Fruit fly (Drosophila melanogaster) whole organism, prepupa: ENCODE measurements around the gene Nufip.

Source experiments
- Blimp-1 ChIP-seq: fragments of 200-800 bp; sonication (Bioruptor generic); optimal IDR thresholded peaks from 3 replicates; lab custom pipeline; 2017; ENCODE audit warnings: missing biosample characterization, missing genetic modification characterization, mild to moderate bottlenecking, moderate library complexity, missing genetic modification reagents
- CG10631 ChIP-seq: fragments of 200-800 bp; sonication (Bioruptor generic); optimal IDR thresholded peaks from 2 replicates; lab custom pipeline; 2016; ENCODE audit warnings: missing biosample characterization, missing genetic modification characterization
- CG11762 ChIP-seq: fragments of 200-800 bp; sonication (Bioruptor generic); optimal IDR thresholded peaks from 3 replicates; lab custom pipeline; 2016; ENCODE audit warnings: missing biosample characterization, missing genetic modification characterization; ENCODE audit not compliant: insufficient read depth
- CG11902 ChIP-seq: fragments of 200-800 bp; sonication (Bioruptor generic); optimal IDR thresholded peaks from 3 replicates; lab custom pipeline; 2016; ENCODE audit warnings: missing biosample characterization, missing genetic modification characterization
- CG16779 ChIP-seq: fragments of 200-800 bp; sonication (Bioruptor generic); optimal IDR thresholded peaks from 3 replicates; lab custom pipeline; 2017; ENCODE audit warnings: missing biosample characterization, mild to moderate bottlenecking, missing genetic modification characterization
- CG3032 ChIP-seq: fragments of 200-800 bp; optimal IDR thresholded peaks from 2 replicates; lab custom pipeline; 2019; ENCODE audit warnings: missing biosample characterization, mild to moderate bottlenecking, missing genetic modification characterization, moderate library complexity
- CG31627 ChIP-seq: fragments of 200-800 bp; sonication (Bioruptor generic); optimal IDR thresholded peaks from 3 replicates; lab custom pipeline; 2016; ENCODE audit warnings: missing biosample characterization, missing genetic modification characterization
- CG32006 ChIP-seq: fragments of 200-800 bp; sonication (Bioruptor generic); optimal IDR thresholded peaks from 3 replicates; lab custom pipeline; 2017; ENCODE audit warnings: missing biosample characterization, mild to moderate bottlenecking, missing genetic modification characterization
- CG34406 ChIP-seq: fragments of 200-800 bp; sonication (Bioruptor generic); optimal IDR thresholded peaks from 3 replicates; lab custom pipeline; 2016; ENCODE audit warnings: missing biosample characterization, missing genetic modification characterization
- CG3919 ChIP-seq: fragments of 200-800 bp; sonication (Bioruptor generic); optimal IDR thresholded peaks from 3 replicates; lab custom pipeline; 2016; ENCODE audit warnings: missing biosample characterization, missing genetic modification characterization
- CG4318 ChIP-seq: fragments of 200-800 bp; sonication (Bioruptor generic); optimal IDR thresholded peaks from 3 replicates; lab custom pipeline; 2017; ENCODE audit warnings: missing biosample characterization, mild to moderate bottlenecking, missing genetic modification characterization
- CG6276 ChIP-seq: fragments of 200-800 bp; sonication (Bioruptor generic); optimal IDR thresholded peaks from 2 replicates; lab custom pipeline; 2017; ENCODE audit warnings: missing biosample characterization, mild to moderate bottlenecking, missing genetic modification characterization
- CG6792 ChIP-seq: fragments of 200-800 bp; sonication (Bioruptor generic); optimal IDR thresholded peaks from 3 replicates; lab custom pipeline; 2016; ENCODE audit warnings: missing biosample characterization, missing genetic modification characterization
- CG6808 ChIP-seq: fragments of 200-800 bp; sonication (Bioruptor generic); optimal IDR thresholded peaks from 3 replicates; lab custom pipeline; 2017; ENCODE audit warnings: missing biosample characterization, missing genetic modification characterization, mild to moderate bottlenecking, moderate library complexity, missing genetic modification reagents
- CG6854 ChIP-seq: fragments of 200-800 bp; sonication (Bioruptor generic); optimal IDR thresholded peaks from 2 replicates; lab custom pipeline; 2017; ENCODE audit warnings: missing biosample characterization, mild to moderate bottlenecking, missing genetic modification characterization
- CG8119 ChIP-seq: fragments of 200-800 bp; sonication (Bioruptor generic); IDR thresholded peaks from 3 replicates; pipeline ENCODE4 v1.3.6; 2022; ENCODE audit warnings: missing biosample characterization, missing genetic modification characterization
- CG8319 ChIP-seq: fragments of 200-800 bp; sonication (Bioruptor generic); optimal IDR thresholded peaks from 3 replicates; lab custom pipeline; 2016; ENCODE audit warnings: missing biosample characterization, missing genetic modification characterization
- CG8632 ChIP-seq: fragments of 200-800 bp; sonication (Bioruptor generic); optimal IDR thresholded peaks from 3 replicates; lab custom pipeline; 2016; ENCODE audit warnings: missing biosample characterization, missing genetic modification characterization
- CG9139 ChIP-seq: fragments of 200-800 bp; sonication (Bioruptor generic); optimal IDR thresholded peaks from 3 replicates; lab custom pipeline; 2017; ENCODE audit warnings: missing biosample characterization, mild to moderate bottlenecking, missing genetic modification characterization
- Eip75B ChIP-seq: fragments of 200-800 bp; sonication (Bioruptor generic); optimal IDR thresholded peaks from 3 replicates; lab custom pipeline; 2016; ENCODE audit warnings: missing biosample characterization, missing genetic modification characterization
- Eip78C ChIP-seq: fragments of 200-800 bp; sonication (Bioruptor generic); peaks from one replicate; lab custom pipeline; 2016; ENCODE audit warnings: missing biosample characterization, missing genetic modification characterization
- Eip93F ChIP-seq: fragments of 200-800 bp; sonication (Bioruptor generic); optimal IDR thresholded peaks from 2 replicates; lab custom pipeline; 2016; ENCODE audit warnings: missing biosample characterization, mild to moderate bottlenecking, missing genetic modification characterization
- Gug ChIP-seq: fragments of 200-800 bp; sonication (Bioruptor generic); IDR thresholded peaks from 2 replicates; pipeline ENCODE4 v1.3.6; 2022; ENCODE audit warnings: missing biosample characterization, missing genetic modification characterization
- Hr38 ChIP-seq: sonication (Bioruptor generic); optimal IDR thresholded peaks from 2 replicates; lab custom pipeline; 2016; ENCODE audit warnings: missing biosample characterization, missing genetic modification characterization
- Hr39 ChIP-seq: fragments of 200-800 bp; sonication (Bioruptor generic); optimal IDR thresholded peaks from 2 replicates; lab custom pipeline; 2016; ENCODE audit warnings: missing biosample characterization, missing genetic modification characterization
- Hr4 ChIP-seq: fragments of 200-800 bp; sonication (Bioruptor generic); optimal IDR thresholded peaks from 3 replicates; lab custom pipeline; 2016; ENCODE audit warnings: missing biosample characterization, missing genetic modification characterization
- OdsH ChIP-seq: fragments of 200-800 bp; sonication (Bioruptor generic); optimal IDR thresholded peaks from 3 replicates; lab custom pipeline; 2016; ENCODE audit warnings: missing biosample characterization, missing genetic modification characterization
- Smox ChIP-seq: fragments of 200-800 bp; sonication (Bioruptor generic); optimal IDR thresholded peaks from 3 replicates; lab custom pipeline; 2016; ENCODE audit warnings: missing biosample characterization, missing genetic modification characterization
- Sox102F ChIP-seq: fragments of 200-800 bp; sonication (Bioruptor generic); optimal IDR thresholded peaks from 2 replicates; lab custom pipeline; 2016; ENCODE audit warnings: missing biosample characterization, mild to moderate bottlenecking, missing genetic modification characterization
- Sox14 ChIP-seq: fragments of 200-800 bp; sonication (Bioruptor generic); optimal IDR thresholded peaks from 3 replicates; lab custom pipeline; 2016; ENCODE audit warnings: missing biosample characterization, missing genetic modification characterization
- Sox15 ChIP-seq: fragments of 200-800 bp; sonication (Bioruptor generic); optimal IDR thresholded peaks from 3 replicates; lab custom pipeline; 2016; ENCODE audit warnings: missing biosample characterization, missing genetic modification characterization
- achi ChIP-seq: fragments of 200-800 bp; sonication (Bioruptor generic); optimal IDR thresholded peaks from 3 replicates; lab custom pipeline; 2016; ENCODE audit warnings: missing biosample characterization, missing genetic modification characterization
- acj6 ChIP-seq: fragments of 200-800 bp; sonication (Bioruptor generic); optimal IDR thresholded peaks from 3 replicates; lab custom pipeline; 2016; ENCODE audit warnings: missing biosample characterization, missing genetic modification characterization
- cyc ChIP-seq: fragments of 200-800 bp; sonication (Bioruptor generic); optimal IDR thresholded peaks from 3 replicates; lab custom pipeline; 2016; ENCODE audit warnings: missing biosample characterization, missing genetic modification characterization
- dac ChIP-seq: fragments of 200-800 bp; sonication (Bioruptor generic); optimal IDR thresholded peaks from 2 replicates; lab custom pipeline; 2017; ENCODE audit warnings: missing biosample characterization, mild to moderate bottlenecking, missing genetic modification characterization
- eg ChIP-seq: fragments of 200-800 bp; sonication (Bioruptor generic); IDR thresholded peaks from 3 replicates; pipeline ENCODE4 v1.3.6; 2022; ENCODE audit warnings: missing biosample characterization, missing genetic modification characterization
- esn ChIP-seq: fragments of 200-800 bp; sonication (Bioruptor generic); optimal IDR thresholded peaks from 2 replicates; lab custom pipeline; 2016; ENCODE audit warnings: missing biosample characterization, mild to moderate bottlenecking, missing genetic modification characterization, moderate library complexity
- fd59A ChIP-seq: fragments of 200-800 bp; sonication (Bioruptor generic); optimal IDR thresholded peaks from 2 replicates; lab custom pipeline; 2017; ENCODE audit warnings: missing biosample characterization, mild to moderate bottlenecking, missing genetic modification characterization, missing genetic modification reagents
- fkh ChIP-seq: fragments of 200-800 bp; sonication (Bioruptor generic); optimal IDR thresholded peaks from 3 replicates; lab custom pipeline; 2017; ENCODE audit warnings: missing biosample characterization, mild to moderate bottlenecking, missing genetic modification characterization, moderate library complexity
- lz ChIP-seq: fragments of 200-800 bp; sonication (Bioruptor generic); optimal IDR thresholded peaks from 3 replicates; lab custom pipeline; 2016; ENCODE audit warnings: missing biosample characterization, missing genetic modification characterization
- net ChIP-seq: fragments of 200-800 bp; sonication (Bioruptor generic); optimal IDR thresholded peaks from 3 replicates; lab custom pipeline; 2016; ENCODE audit warnings: missing biosample characterization, missing genetic modification characterization
- pdm3 ChIP-seq: fragments of 200-800 bp; sonication (Bioruptor generic); optimal IDR thresholded peaks from 3 replicates; lab custom pipeline; 2016; ENCODE audit warnings: missing biosample characterization, missing genetic modification characterization
- salr ChIP-seq, 2 experiments: fragments of 200-800 bp; sonication (Bioruptor generic); optimal IDR thresholded peaks; 3 replicates each; lab custom pipeline; 2016 to 2018; ENCODE audit warnings: missing biosample characterization in 2 of 2, missing genetic modification characterization in 2 of 2, mild to moderate bottlenecking in 1 of 2
- spab ChIP-seq: fragments of 200-800 bp; sonication (Bioruptor generic); optimal IDR thresholded peaks from 2 replicates; lab custom pipeline; 2017; ENCODE audit warnings: missing biosample characterization, mild to moderate bottlenecking, missing genetic modification characterization, missing genetic modification reagents
- ss ChIP-seq, 2 experiments: fragments of 200-800 bp; sonication (Bioruptor generic); optimal IDR thresholded peaks; 2 replicates in 1 of 2; 3 replicates in 1 of 2; lab custom pipeline; 2017 to 2018; ENCODE audit warnings: mild to moderate bottlenecking in 2 of 2, missing biosample characterization in 2 of 2, missing genetic modification characterization in 2 of 2, moderate library complexity in 1 of 2
- topi ChIP-seq: fragments of 200-800 bp; sonication (Bioruptor generic); optimal IDR thresholded peaks from 3 replicates; lab custom pipeline; 2016; ENCODE audit warnings: missing biosample characterization, missing genetic modification characterization
- vri ChIP-seq: fragments of 200-800 bp; sonication (Bioruptor generic); optimal IDR thresholded peaks from 3 replicates; lab custom pipeline; 2016; ENCODE audit warnings: missing biosample characterization, mild to moderate bottlenecking, missing genetic modification characterization

The Nufip gene

dm6 chr3L:18791232-18792008 lies 43.3 kb upstream of the Nufip start (continued):
- TF ChIP-seq CG10631 (peak; percentile 33), Sox15 (GFP tag; lab: Kevin White, UChicago) (no peak), eg (peak; percentile 75), Eip93F (GFP tag; lab: Kevin White, UChicago) (no peak), lz (no peak), CG4318 (GFP tag; lab: Kevin White, UChicago) (peak; percentile 7), CG11902 (GFP tag; lab: Kevin White, UChicago) (no peak), acj6 (no peak), fkh (GFP tag; lab: Kevin White, UChicago) (peak; percentile 68), Eip78C (GFP tag; lab: Kevin White, UChicago) (peak; percentile 76), Eip75B (GFP tag; lab: Kevin White, UChicago) (peak; percentile 14), CG34406 (GFP tag; lab: Kevin White, UChicago) (peak; percentile 9), Hr4 (GFP tag; lab: Kevin White, UChicago) (peak; percentile 16), CG9139 (GFP tag; lab: Kevin White, UChicago) (peak; percentile 40), CG8119 (GFP tag; lab: Robert Waterston, UW) (no peak; the same call in 1 of the 3 replicates), CG8319 (no peak), CG6808 (peak; percentile 54), CG16779 (tag; lab: Kevin White, UChicago) (peak; percentile 40), CG6276 (GFP tag; lab: Kevin White, UChicago) (peak; percentile 47), fd59A (GFP tag; lab: Kevin White, UChicago) (peak; percentile 42), CG3919 (peak; percentile 38), CG3032 (peak; percentile 68), Hr38 (no peak), net (peak; percentile 32), dac (GFP tag; lab: Kevin White, UChicago) (peak; percentile 56), CG31627 (no peak), CG8632 (no peak), pdm3 (GFP tag; lab: Kevin White, UChicago) (peak; percentile 57), Hr39 (GFP tag; lab: Kevin White, UChicago) (no peak), CG32006 (GFP tag; lab: Kevin White, UChicago) (peak; percentile 50), ss (GFP tag; optimal IDR thresholded peaks at IDR 0.05; lab: Kevin White, UChicago) (peak; percentile 30 to 89), Sox14 (GFP tag; lab: Kevin White, UChicago) (peak; percentile 45), OdsH (GFP tag; lab: Kevin White, UChicago) (peak; percentile 42), spab (GFP tag; lab: Kevin White, UChicago) (peak; percentile 58), Blimp-1 (GFP tag; lab: Kevin White, UChicago) (no peak), Smox (GFP tag; lab: Kevin White, UChicago) (no peak), esn (GFP tag; lab: Kevin White, UChicago) (no peak)

DNA sequence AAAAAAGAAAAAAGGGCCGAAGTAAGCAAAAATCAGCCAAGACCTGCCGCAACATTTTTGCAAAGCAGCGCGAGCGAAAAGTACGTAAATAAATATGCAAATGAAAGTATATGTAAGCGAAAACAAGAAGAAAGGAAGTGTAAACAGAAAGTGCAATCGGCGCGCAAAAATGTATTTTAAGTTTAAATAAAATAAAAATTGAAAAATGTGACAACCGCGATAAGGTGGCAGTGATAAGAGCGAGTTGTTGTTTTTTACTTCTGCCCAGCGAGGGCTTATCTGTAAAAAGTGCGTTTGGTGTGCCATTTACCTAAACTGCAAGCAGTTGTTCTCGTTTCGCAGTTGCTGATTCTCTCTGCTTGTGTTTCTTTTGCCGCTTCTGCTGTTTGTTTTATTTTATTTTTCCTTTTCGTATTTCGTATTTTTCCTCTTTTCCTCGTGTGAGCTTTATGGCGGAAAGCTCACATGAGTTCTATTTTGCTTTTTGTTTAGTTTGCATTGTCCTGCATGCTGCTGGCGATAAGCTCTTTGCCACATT lies 42.5 kb upstream of the Nufip start:
- TF ChIP-seq topi (GFP tag; lab: Kevin White, UChicago) = peak; percentile 14
- no peak for TF ChIP-seq Sox15 (GFP tag; lab: Kevin White, UChicago)
- peak; percentile 8 for TF ChIP-seq fd59A (GFP tag; lab: Kevin White, UChicago)
- peak; percentile 92 for TF ChIP-seq CG6276 (GFP tag; lab: Kevin White, UChicago)
- peak; percentile 77 for TF ChIP-seq vri
- TF ChIP-seq CG11762 (GFP tag; lab: Kevin White, UChicago) = peak; percentile 62
- TF ChIP-seq CG3919 = peak; percentile 13
- TF ChIP-seq spab (GFP tag; lab: Kevin White, UChicago) = peak; percentile 77
- TF ChIP-seq CG6792 (GFP tag; lab: Kevin White, UChicago) = no peak
- TF ChIP-seq Hr4 (GFP tag; lab: Kevin White, UChicago) = peak; percentile 7
- peak; percentile 32 for TF ChIP-seq Sox102F (GFP tag; lab: Kevin White, UChicago)
- TF ChIP-seq Hr38 = no peak
- peak; percentile 81 for TF ChIP-seq CG6808
- peak; percentile 56 for TF ChIP-seq achi (GFP tag; lab: Kevin White, UChicago)
- peak; percentile 4 for TF ChIP-seq Smox (GFP tag; lab: Kevin White, UChicago)
- TF ChIP-seq Gug (GFP tag; lab: Robert Waterston, UW) = peak; percentile 72
- TF ChIP-seq fkh (GFP tag; lab: Kevin White, UChicago) = no peak
- TF ChIP-seq CG8119 (GFP tag; lab: Robert Waterston, UW) = peak; percentile 91
- peak; percentile 52 to 81 for TF ChIP-seq salr (GFP tag; optimal IDR thresholded peaks at IDR 0.05; lab: Kevin White, UChicago)
- TF ChIP-seq CG6854 (GFP tag; lab: Kevin White, UChicago) = peak; percentile 38
- TF ChIP-seq dac (GFP tag; lab: Kevin White, UChicago) = no peak
- peak; percentile 50 for TF ChIP-seq CG3032
- TF ChIP-seq Eip78C (GFP tag; lab: Kevin White, UChicago) = peak; percentile 85
- no peak for TF ChIP-seq CG8319
- no peak for TF ChIP-seq CG4318 (GFP tag; lab: Kevin White, UChicago)
- no peak for TF ChIP-seq CG8632
- no peak for TF ChIP-seq cyc (GFP tag; lab: Kevin White, UChicago)
